Fruit fly (Drosophila melanogaster): ENCODE measurements around the gene SkpE.

Gene SkpE

dm6 chrX:19839067-19839466 is 15.2 kb upstream of the SkpE start:
- TF ChIP-seq CG31627 (GFP tag; optimal IDR thresholded peaks at IDR 0.05) (no peak), Eip78C (GFP tag) (peak; percentile 13), fkh (GFP tag; optimal IDR thresholded peaks at IDR 0.05) (peak; percentile 52), Met (GFP tag; optimal IDR thresholded peaks at IDR 0.05) (no peak), salr (GFP tag; optimal IDR thresholded peaks at IDR 0.05) (no peak)

- no peak for TF ChIP-seq CG31627 (GFP tag; optimal IDR thresholded peaks at IDR 0.05)
These were observed 3.9 kb upstream of the SkpE start for dm6 chrX:19827762-19828161.

- TF ChIP-seq achi (GFP tag; optimal IDR thresholded peaks at IDR 0.05) = no peak
- TF ChIP-seq lz (GFP tag; optimal IDR thresholded peaks at IDR 0.05) = no peak
- peak; percentile 33 for TF ChIP-seq Eip78C (GFP tag)
- TF ChIP-seq Ets21C (GFP tag; optimal IDR thresholded peaks at IDR 0.05) = no peak
- no peak for TF ChIP-seq Smox (GFP tag; optimal IDR thresholded peaks at IDR 0.05)
- no peak for TF ChIP-seq Hr38 (GFP tag; optimal IDR thresholded peaks at IDR 0.05)
- no peak for TF ChIP-seq Lpt (GFP tag; optimal IDR thresholded peaks at IDR 0.05)
- TF ChIP-seq net (GFP tag; optimal IDR thresholded peaks at IDR 0.05) = no peak
These were observed 1.3 kb upstream of the SkpE start for dm6 chrX:19825191-19825590.

DNA sequence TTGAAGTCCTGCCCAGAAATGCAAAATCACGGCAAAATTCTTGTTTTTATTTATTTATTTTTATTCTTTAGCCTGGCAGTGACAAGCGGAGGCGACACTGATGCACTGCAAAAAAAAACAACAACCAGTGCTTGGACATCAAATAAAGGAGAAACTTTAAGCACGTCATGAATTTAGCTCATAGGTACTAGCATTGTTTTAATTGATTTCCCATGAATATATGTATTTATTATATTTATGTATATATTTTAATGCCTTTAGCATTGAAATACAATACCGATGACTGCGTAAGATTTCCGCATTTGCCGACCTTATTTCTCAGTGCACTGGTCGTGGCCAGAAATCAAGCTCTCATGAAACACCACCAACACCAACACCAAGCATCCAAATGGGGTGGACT is 5.3 kb downstream of the SkpE start:
- TF ChIP-seq CG3032 (tag; optimal IDR thresholded peaks at IDR 0.05) (no peak), achi (GFP tag; optimal IDR thresholded peaks at IDR 0.05) (no peak), salr (GFP tag; optimal IDR thresholded peaks at IDR 0.05) (no peak), Hr39 (GFP tag; optimal IDR thresholded peaks at IDR 0.05) (no peak), CG6163 (GFP tag; IDR thresholded peaks at IDR 0.05) (no peak)

DNA sequence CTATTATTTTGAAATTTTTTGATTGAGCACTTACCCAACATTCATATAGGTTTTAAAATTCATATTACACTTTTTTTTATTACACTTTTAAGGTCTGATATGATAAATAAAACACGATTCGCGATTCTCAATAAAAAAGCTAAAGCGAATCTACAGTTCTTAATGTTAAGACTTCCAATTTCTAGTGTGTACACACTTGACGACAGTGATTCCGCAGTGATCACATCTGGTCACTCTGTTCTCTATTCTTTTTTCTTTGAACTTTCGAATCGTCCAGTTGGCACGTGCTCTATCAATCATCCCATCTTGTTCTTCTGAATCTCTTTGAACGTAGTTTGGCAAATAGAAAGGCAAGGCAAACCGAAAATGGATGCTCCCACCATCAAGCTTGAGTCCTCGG is 8.1 kb downstream of the SkpE start, which contains the start of gene SkpC:
Gene SkpC, plus strand, starts transcription at position 301 of the 400 bp plus-strand sequence.
- TF ChIP-seq fd59A (GFP tag; optimal IDR thresholded peaks at IDR 0.05) (no peak), Eip78C (GFP tag) (no peak), CG11294 (GFP tag; IDR thresholded peaks at IDR 0.05) (no peak), CG15336 (GFP tag; IDR thresholded peaks at IDR 0.05) (no peak), CG10669 (GFP tag; optimal IDR thresholded peaks at IDR 0.05) (no peak), CG6808 (GFP tag; optimal IDR thresholded peaks at IDR 0.05) (no peak), Sox15 (GFP tag; optimal IDR thresholded peaks at IDR 0.05) (no peak), Blimp-1 (GFP tag; optimal IDR thresholded peaks at IDR 0.05) (no peak), eg (GFP tag; IDR thresholded peaks at IDR 0.05) (no peak), Hr39 (GFP tag; optimal IDR thresholded peaks at IDR 0.05) (no peak), pdm3 (GFP tag; optimal IDR thresholded peaks at IDR 0.05) (no peak), vri (GFP tag; optimal IDR thresholded peaks at IDR 0.05) (no peak), CG11762 (GFP tag; optimal IDR thresholded peaks at IDR 0.05; ENCODE audit: insufficient read depth) (no peak), CG8632 (GFP tag; optimal IDR thresholded peaks at IDR 0.05) (no peak)

DNA sequence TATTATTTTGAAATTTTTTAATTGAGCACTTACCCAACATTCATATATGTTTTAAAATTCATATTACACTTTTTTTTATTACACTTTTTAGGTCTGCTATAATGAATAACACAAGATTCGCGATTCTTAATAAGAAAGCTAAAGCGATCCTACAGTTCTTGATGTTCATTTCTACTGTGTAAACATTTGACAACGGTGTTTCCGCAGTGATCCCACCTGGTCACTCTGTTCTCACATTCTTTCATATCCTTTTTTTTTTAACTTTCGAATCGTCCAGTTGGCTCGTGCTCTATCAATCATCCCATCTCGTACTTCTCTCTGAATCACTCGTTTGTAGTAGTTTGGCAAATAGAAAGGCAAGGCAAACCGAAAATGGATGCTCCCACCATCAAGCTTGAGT is 11.5 kb downstream of the SkpE start, which contains the start of gene SkpD:
Gene SkpD, plus strand, starts transcription at position 301 of the 400 bp plus-strand sequence.
- no peak for TF ChIP-seq CG8319 (GFP tag; optimal IDR thresholded peaks at IDR 0.05)

DNA sequence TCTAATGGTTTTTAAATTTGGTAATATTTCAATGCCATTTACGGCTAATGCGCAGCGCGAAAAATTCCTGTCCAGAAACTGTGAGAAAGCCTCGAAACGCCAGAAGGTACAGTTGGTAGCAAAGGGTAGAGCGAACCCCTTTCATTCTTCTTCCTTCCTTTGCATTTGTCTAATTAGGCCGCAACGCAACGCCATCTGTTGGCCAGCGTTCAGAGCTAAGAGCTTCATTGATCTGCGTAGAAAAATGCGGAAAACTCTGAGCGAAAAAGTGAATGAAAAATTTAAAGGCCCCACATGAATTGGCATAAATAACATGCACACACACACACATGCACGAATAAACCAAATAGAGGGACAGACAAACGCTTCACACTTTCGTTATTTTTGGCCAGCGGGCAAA is 12.8 kb downstream of the SkpE start:
- no peak for TF ChIP-seq CG8319 (GFP tag; optimal IDR thresholded peaks at IDR 0.05)
- no peak for TF ChIP-seq Smox (GFP tag; optimal IDR thresholded peaks at IDR 0.05)
- TF ChIP-seq Sox102F (GFP tag; optimal IDR thresholded peaks at IDR 0.05) = no peak
- no peak for TF ChIP-seq esn (GFP tag; optimal IDR thresholded peaks at IDR 0.05)
- TF ChIP-seq vri (GFP tag; optimal IDR thresholded peaks at IDR 0.05) = no peak
- TF ChIP-seq acj6 (GFP tag; optimal IDR thresholded peaks at IDR 0.05) = no peak
- TF ChIP-seq CG15336 (GFP tag; IDR thresholded peaks at IDR 0.05) = no peak
- TF ChIP-seq CG6163 (GFP tag; IDR thresholded peaks at IDR 0.05) = no peak
- TF ChIP-seq CG1621 (tag; optimal IDR thresholded peaks at IDR 0.05) = no peak
- no peak for TF ChIP-seq CG10669 (GFP tag; optimal IDR thresholded peaks at IDR 0.05)
- TF ChIP-seq Ets96B (tag; optimal IDR thresholded peaks at IDR 0.05) = no peak
- TF ChIP-seq cyc (GFP tag; optimal IDR thresholded peaks at IDR 0.05) = no peak
- no peak for TF ChIP-seq svp (GFP tag)

Data from whole organism, prepupa.